Fruit fly (Drosophila melanogaster) whole organism: ENCODE data around the gene wts.

ENCODE experiments used
- CG8478 ChIP-seq: fragments of >200 bp; optimal IDR thresholded peaks from 2 replicates; lab custom pipeline; 2018; ENCODE audit warnings: inconsistent platforms
- Dll ChIP-seq: fragments of >200 bp; optimal IDR thresholded peaks from 2 replicates; lab custom pipeline; 2017
- EcR ChIP-seq, 2 experiments: fragments of >200 bp; optimal IDR thresholded peaks; 2 replicates each; lab custom pipeline; 2017; ENCODE audit warnings: missing biosample characterization in 2 of 2, missing genetic modification characterization in 2 of 2, missing genetic modification reagents in 2 of 2
- pan ChIP-seq: fragments of >200 bp; optimal IDR thresholded peaks from 2 replicates; lab custom pipeline; 2017
- psq ChIP-seq: fragments of >200 bp; optimal IDR thresholded peaks from 2 replicates; lab custom pipeline; 2017
- usp ChIP-seq: fragments of >200 bp; optimal IDR thresholded peaks from 2 replicates; lab custom pipeline; 2017; ENCODE audit warnings: missing biosample characterization, missing genetic modification characterization, mixed read lengths

DNA sequence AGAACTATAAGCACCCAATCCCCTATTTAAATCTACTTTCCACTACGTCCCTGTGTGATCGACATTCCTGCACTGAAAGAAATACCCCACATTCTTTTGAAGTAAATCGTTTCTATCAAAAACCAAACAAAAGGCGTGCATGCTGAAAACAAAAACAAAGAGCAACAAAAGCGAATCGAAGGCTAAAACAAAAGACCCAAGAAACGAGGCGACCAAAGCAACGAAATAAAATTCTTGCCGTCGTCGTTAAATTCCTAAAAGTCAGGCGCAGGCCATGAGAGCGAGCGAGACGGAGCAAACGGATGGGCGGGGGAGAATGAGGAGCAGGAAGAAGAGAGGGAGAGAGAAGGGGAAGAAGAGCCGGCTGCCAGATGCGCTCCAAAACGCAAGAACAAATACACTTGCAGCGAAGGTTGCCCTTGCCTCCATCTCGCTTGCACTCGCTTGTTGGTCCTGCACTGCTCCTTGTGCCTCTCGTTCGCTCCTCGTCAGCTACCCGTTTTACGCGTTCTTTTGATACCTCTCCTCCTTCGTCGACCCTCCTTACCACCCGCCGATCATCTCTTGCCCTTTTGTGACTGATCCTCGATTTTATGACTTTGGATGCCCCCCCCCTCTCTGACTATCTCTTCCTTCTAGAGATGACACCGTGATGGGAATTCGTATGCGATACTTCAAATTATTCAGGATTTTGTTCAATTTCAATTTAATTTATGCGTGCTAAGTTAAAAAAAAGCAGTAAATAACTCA lies 11.7 kb downstream of the wts start:
- TF ChIP-seq psq (lab: Kevin White, UChicago) (no peak), pan (no peak), usp (no peak), CG8478 (peak; percentile 37), EcR (GFP tag; optimal IDR thresholded peaks at IDR 0.05; lab: Kevin White, UChicago) (no peak), Dll (lab: Kevin White, UChicago) (peak; percentile 60)
